Fruit fly (Drosophila melanogaster): ENCODE data around the gene Hs3st-B.

- TF ChIP-seq psq (optimal IDR thresholded peaks at IDR 0.05): no peak
- no peak for TF ChIP-seq usp (GFP tag; optimal IDR thresholded peaks at IDR 0.05)
- TF ChIP-seq pan (optimal IDR thresholded peaks at IDR 0.05): no peak
- no peak for TF ChIP-seq CG8478 (optimal IDR thresholded peaks at IDR 0.05)
Observed at dm6 chrX:19240230-19240839, 8.1 kb upstream of the Hs3st-B start.
